Fruit fly (Drosophila melanogaster) whole organism, embryonic: ENCODE measurements around the gene Cyp4d14.
A peak's percentile ranks its signal among the peaks of the same experiment; 100 is the strongest.

Experiments used
- Abd-B ChIP-seq: fragments of 200-800 bp; sonication (Bioruptor generic); optimal IDR thresholded peaks from 2 replicates; lab custom pipeline; 2018; ENCODE audit warnings: missing biosample characterization, mild to moderate bottlenecking, missing genetic modification characterization, moderate library complexity
- Adf1 ChIP-seq: fragments of 200-800 bp; sonication (Bioruptor generic); IDR thresholded peaks from 2 replicates; pipeline ENCODE4 v1.3.6; 2022; ENCODE audit warnings: missing biosample characterization, missing genetic modification characterization
- Bgb ChIP-seq: fragments of 200-800 bp; sonication (Bioruptor generic); IDR thresholded peaks from 2 replicates; pipeline ENCODE4 v1.3.6; 2022; ENCODE audit warnings: missing biosample characterization, missing genetic modification characterization; ENCODE audit not compliant: partially characterized antibody
- CG10274 ChIP-seq: fragments of 200-800 bp; sonication (Bioruptor generic); optimal IDR thresholded peaks from 3 replicates; lab custom pipeline; 2017; ENCODE audit warnings: missing biosample characterization, mild to moderate bottlenecking, missing genetic modification characterization
- CG10321 ChIP-seq: fragments of 200-800 bp; sonication (Bioruptor generic); IDR thresholded peaks from 2 replicates; pipeline ENCODE4 v1.3.6; 2022; ENCODE audit warnings: missing biosample characterization, missing genetic modification characterization
- CG10959 ChIP-seq: fragments of 200-800 bp; sonication (Bioruptor generic); IDR thresholded peaks from 2 replicates; pipeline ENCODE4 v1.3.6; 2022; ENCODE audit warnings: missing biosample characterization, missing genetic modification characterization
- CG12299 ChIP-seq: fragments of 200-800 bp; sonication (Bioruptor generic); optimal IDR thresholded peaks from 2 replicates; lab custom pipeline; 2018; ENCODE audit warnings: missing biosample characterization, mild to moderate bottlenecking, missing genetic modification characterization
- CG12391 ChIP-seq: fragments of 200-800 bp; sonication (Bioruptor generic); optimal IDR thresholded peaks from 3 replicates; lab custom pipeline; 2018; ENCODE audit warnings: missing biosample characterization, mild to moderate bottlenecking, missing genetic modification characterization, moderate library complexity
- CG13287 ChIP-seq: fragments of 200-800 bp; sonication (Bioruptor generic); IDR thresholded peaks from 2 replicates; pipeline ENCODE4 v1.3.6; 2022; ENCODE audit warnings: missing biosample characterization, missing genetic modification characterization; ENCODE audit not compliant: partially characterized antibody
- CG14860 ChIP-seq: fragments of 200-800 bp; sonication (Bioruptor generic); IDR thresholded peaks from 3 replicates; pipeline ENCODE4 v1.3.6; 2022; ENCODE audit warnings: missing biosample characterization, missing genetic modification characterization; ENCODE audit not compliant: partially characterized antibody
- CG15269 ChIP-seq: fragments of 200-800 bp; sonication (Bioruptor generic); optimal IDR thresholded peaks from 2 replicates; lab custom pipeline; 2018; ENCODE audit warnings: missing biosample characterization, mild to moderate bottlenecking, missing genetic modification characterization, moderate library complexity
- CG15479 ChIP-seq: fragments of 200-800 bp; sonication (Bioruptor generic); optimal IDR thresholded peaks from 3 replicates; lab custom pipeline; 2019; ENCODE audit warnings: missing biosample characterization, mild to moderate bottlenecking, missing genetic modification characterization, moderate library complexity
- CG18011 ChIP-seq: fragments of 200-800 bp; sonication (Bioruptor generic); optimal IDR thresholded peaks from 2 replicates; lab custom pipeline; 2017; ENCODE audit warnings: missing biosample characterization, missing genetic modification characterization, mild to moderate bottlenecking, moderate library complexity, missing genotype
- CG18599 ChIP-seq: fragments of 200-800 bp; sonication (Bioruptor generic); optimal IDR thresholded peaks from 3 replicates; lab custom pipeline; 2017; ENCODE audit warnings: missing biosample characterization, missing genetic modification characterization, mild to moderate bottlenecking, moderate library complexity, missing genetic modification reagents
- CG2129 ChIP-seq: fragments of 200-800 bp; sonication (Bioruptor generic); IDR thresholded peaks from 2 replicates; pipeline ENCODE4 v1.3.6; 2022; ENCODE audit warnings: missing biosample characterization, missing genetic modification characterization; ENCODE audit not compliant: partially characterized antibody
- CG2889 ChIP-seq: fragments of 200-800 bp; sonication (Bioruptor generic); IDR thresholded peaks from 3 replicates; pipeline ENCODE4 v1.3.6; 2022; ENCODE audit warnings: missing biosample characterization, missing genetic modification characterization
- CG34422 ChIP-seq: fragments of 200-800 bp; sonication (Bioruptor generic); IDR thresholded peaks from 3 replicates; pipeline ENCODE4 v1.3.6; 2022; ENCODE audit warnings: missing biosample characterization, missing genetic modification characterization
- CG4360 ChIP-seq: fragments of 200-800 bp; sonication (Bioruptor generic); IDR thresholded peaks from 2 replicates; pipeline ENCODE4 v1.3.6; 2022; ENCODE audit warnings: missing biosample characterization, missing genetic modification characterization
- CG6689 ChIP-seq: fragments of 200-800 bp; sonication (Bioruptor generic); IDR thresholded peaks from 2 replicates; pipeline ENCODE4 v1.3.6; 2022; ENCODE audit warnings: missing biosample characterization, missing genetic modification characterization
- CG8359 ChIP-seq: fragments of 200-800 bp; sonication (Bioruptor generic); optimal IDR thresholded peaks from 2 replicates; lab custom pipeline; 2017; ENCODE audit warnings: missing biosample characterization, mild to moderate bottlenecking, missing genetic modification characterization, borderline replicate concordance
- CG8478 ChIP-seq: fragments of >200 bp; optimal IDR thresholded peaks from 2 replicates; lab custom pipeline; 2018
- CHES-1-like ChIP-seq: fragments of 200-800 bp; sonication (Bioruptor generic); optimal IDR thresholded peaks from 2 replicates; lab custom pipeline; 2016; ENCODE audit warnings: missing biosample characterization, missing genetic modification characterization
- Eip74EF ChIP-seq, 2 experiments: fragments of 200-800 bp in 1 of 2; fragments of >200 bp in 1 of 2; sonication (Bioruptor generic) in 1 of 2; optimal IDR thresholded peaks; 2 replicates each; lab custom pipeline; 2017 to 2019; ENCODE audit warnings: missing biosample characterization in 2 of 2, missing genetic modification characterization in 2 of 2, mild to moderate bottlenecking in 1 of 2, moderate library complexity in 1 of 2
- Elba2 ChIP-seq: fragments of 200-800 bp; sonication (Bioruptor generic); optimal IDR thresholded peaks from 3 replicates; lab custom pipeline; 2016; ENCODE audit warnings: missing biosample characterization, missing genetic modification characterization
- HHEX ChIP-seq: fragments of 200-800 bp; sonication (Bioruptor generic); optimal IDR thresholded peaks from 3 replicates; lab custom pipeline; 2017; ENCODE audit warnings: missing biosample characterization, mild to moderate bottlenecking, missing genetic modification characterization, missing genetic modification reagents
- HmgD ChIP-seq: fragments of 200-800 bp; sonication (Bioruptor generic); optimal IDR thresholded peaks from 3 replicates; lab custom pipeline; 2016; ENCODE audit warnings: missing biosample characterization, missing genetic modification characterization
- Hr78 ChIP-seq, 2 experiments: fragments of 200-800 bp in 1 of 2; fragments of >200 bp in 1 of 2; sonication (Bioruptor generic) in 1 of 2; optimal IDR thresholded peaks; 2 replicates each; lab custom pipeline; 2017 to 2019; ENCODE audit warnings: missing biosample characterization in 2 of 2, missing genetic modification characterization in 2 of 2, mild to moderate bottlenecking in 1 of 2, moderate library complexity in 1 of 2
- Lpt ChIP-seq: fragments of >200 bp; optimal IDR thresholded peaks from 2 replicates; lab custom pipeline; 2018; ENCODE audit warnings: missing biosample characterization, missing genetic modification characterization
- Max ChIP-seq: fragments of 200-800 bp; sonication (Bioruptor generic); optimal IDR thresholded peaks from 2 replicates; lab custom pipeline; 2016; ENCODE audit warnings: missing biosample characterization, mild to moderate bottlenecking, missing genetic modification characterization
- Meics ChIP-seq: fragments of 200-800 bp; sonication (Bioruptor generic); optimal IDR thresholded peaks from 2 replicates; lab custom pipeline; 2017; ENCODE audit warnings: missing biosample characterization, mild to moderate bottlenecking, missing genetic modification characterization
- Mrtf ChIP-seq: fragments of 200-800 bp; sonication (Bioruptor generic); IDR thresholded peaks from 3 replicates; pipeline ENCODE4 v1.3.6; 2022; ENCODE audit warnings: missing biosample characterization, missing genetic modification characterization
- PHDP ChIP-seq: fragments of 200-800 bp; sonication (Bioruptor generic); optimal IDR thresholded peaks from 3 replicates; lab custom pipeline; 2018; ENCODE audit warnings: missing biosample characterization, mild to moderate bottlenecking, missing genetic modification characterization, moderate library complexity
- Trl ChIP-seq, 3 experiments: fragments of >200 bp in 2 of 3; fragments of 200-800 bp in 1 of 3; sonication (Bioruptor generic) in 1 of 3; optimal IDR thresholded peaks; 2 replicates in 1 of 3; 3 replicates in 2 of 3; lab custom pipeline; 2016 to 2017; ENCODE audit warnings: missing biosample characterization in 1 of 3, missing genetic modification characterization in 1 of 3
- YL-1 ChIP-seq: fragments of 200-800 bp; sonication (Bioruptor generic); optimal IDR thresholded peaks from 3 replicates; lab custom pipeline; 2017; ENCODE audit warnings: missing biosample characterization, mild to moderate bottlenecking, missing genetic modification characterization
- bowl ChIP-seq: fragments of 200-800 bp; sonication (Bioruptor generic); IDR thresholded peaks from 2 replicates; pipeline ENCODE4 v1.3.6; 2022; ENCODE audit warnings: missing biosample characterization, missing genetic modification characterization
- chinmo ChIP-seq: fragments of 200-800 bp; sonication (Bioruptor generic); IDR thresholded peaks from 4 replicates; pipeline ENCODE4 v1.3.6; 2022; ENCODE audit warnings: missing biosample characterization, missing genetic modification characterization; ENCODE audit not compliant: partially characterized antibody
- ewg ChIP-seq: fragments of 200-800 bp; sonication (Bioruptor generic); optimal IDR thresholded peaks from 3 replicates; lab custom pipeline; 2017; ENCODE audit warnings: mild to moderate bottlenecking, missing biosample characterization, missing genetic modification reagents, missing genetic modification characterization
- fd3F ChIP-seq: fragments of 200-800 bp; sonication (Bioruptor generic); optimal IDR thresholded peaks from 2 replicates; lab custom pipeline; 2018; ENCODE audit warnings: missing biosample characterization, mild to moderate bottlenecking, missing genetic modification characterization, moderate library complexity
- hkb ChIP-seq, 2 experiments: fragments of 200-800 bp in 1 of 2; fragments of >200 bp in 1 of 2; sonication (Bioruptor generic) in 1 of 2; IDR thresholded peaks in 1 of 2; optimal IDR thresholded peaks in 1 of 2; 2 replicates each; pipeline versions ENCODE4 v1.3.6 to Lab custom; 2017 to 2022; ENCODE audit warnings: missing biosample characterization in 1 of 2, missing genetic modification characterization in 1 of 2
- maf-S ChIP-seq: fragments of 200-800 bp; sonication (Bioruptor generic); optimal IDR thresholded peaks from 2 replicates; lab custom pipeline; 2016; ENCODE audit warnings: missing biosample characterization, missing genetic modification characterization
- pan ChIP-seq, 4 experiments: fragments of >200 bp in 3 of 4; fragments of 200-800 bp in 1 of 4; sonication (Bioruptor generic) in 1 of 4; optimal IDR thresholded peaks in 3 of 4; IDR thresholded peaks in 1 of 4; 2 replicates each; pipeline versions ENCODE4 v1.3.6 to Lab custom; 2017 to 2022; ENCODE audit warnings: missing biosample characterization in 2 of 4, missing genetic modification characterization in 2 of 4, mixed read lengths in 1 of 4
- peb ChIP-seq: fragments of 200-800 bp; sonication (Bioruptor generic); IDR thresholded peaks from 2 replicates; pipeline ENCODE4 v1.3.6; 2022; ENCODE audit warnings: missing biosample characterization, missing genetic modification characterization
- sd ChIP-seq: fragments of 200-800 bp; sonication (Bioruptor generic); optimal IDR thresholded peaks from 3 replicates; lab custom pipeline; 2018; ENCODE audit warnings: missing biosample characterization, mild to moderate bottlenecking, missing genetic modification characterization, moderate library complexity
- slp2 ChIP-seq: fragments of 200-800 bp; sonication (Bioruptor generic); optimal IDR thresholded peaks from 2 replicates; lab custom pipeline; 2016; ENCODE audit warnings: missing biosample characterization, missing genetic modification characterization
- tx ChIP-seq: fragments of 200-800 bp; sonication (Bioruptor generic); optimal IDR thresholded peaks from 2 replicates; lab custom pipeline; 2016; ENCODE audit warnings: missing biosample characterization, missing genetic modification characterization
- wor ChIP-seq: fragments of 200-800 bp; sonication (Bioruptor generic); IDR thresholded peaks from 2 replicates; pipeline ENCODE4 v1.3.6; 2022; ENCODE audit warnings: missing biosample characterization, missing genetic modification characterization

Cyp4d14 gene

dm6 chrX:2157929-2158610 is 17.0 kb downstream of the Cyp4d14 start (continued):
- no peak for TF ChIP-seq Eip74EF (GFP tag; optimal IDR thresholded peaks at IDR 0.05; lab: Kevin White, UChicago)
- peak; percentile 48; the same call in 1 of the 4 replicates for TF ChIP-seq chinmo
- TF ChIP-seq CG18011 (GFP tag; lab: Kevin White, UChicago): no peak
- TF ChIP-seq Abd-B: peak; percentile 8
- no peak for TF ChIP-seq CG15269 (tag; lab: Kevin White, UChicago)
- no peak for TF ChIP-seq Mrtf
- TF ChIP-seq CG10321 (GFP tag; lab: Robert Waterston, UW): peak; percentile 93
- peak; percentile 23 for TF ChIP-seq YL-1 (GFP tag; lab: Kevin White, UChicago)
- no peak for TF ChIP-seq CG12299
- peak; percentile 36; the same call in 1 of the 3 replicates for TF ChIP-seq CG34422 (GFP tag; lab: Robert Waterston, UW)
- no peak for TF ChIP-seq CG13287 (GFP tag; lab: Robert Waterston, UW)
- peak; percentile 75 for TF ChIP-seq CG15479 (GFP tag; lab: Kevin White, UChicago)
- TF ChIP-seq bowl (GFP tag; lab: Robert Waterston, UW): no peak
- no peak for TF ChIP-seq peb (GFP tag; lab: Robert Waterston, UW)
- no peak for TF ChIP-seq tx (GFP tag; lab: Kevin White, UChicago)
- TF ChIP-seq hkb (optimal IDR thresholded peaks at IDR 0.05; lab: Kevin White, UChicago): peak; percentile 50
- no peak for TF ChIP-seq hkb (GFP tag; IDR thresholded peaks at IDR 0.05; lab: Robert Waterston, UW)
- TF ChIP-seq CG12391: no peak
- TF ChIP-seq wor (GFP tag; lab: Robert Waterston, UW): no peak
- TF ChIP-seq CG4360: peak; percentile 41
- TF ChIP-seq Bgb: no peak
- no peak for TF ChIP-seq CG10274
- TF ChIP-seq CG10959 (GFP tag; lab: Robert Waterston, UW): no peak
- TF ChIP-seq ewg (GFP tag; lab: Kevin White, UChicago): peak; percentile 0
- TF ChIP-seq CG14860 (GFP tag; lab: Robert Waterston, UW): no peak
- no peak for TF ChIP-seq pan (optimal IDR thresholded peaks at IDR 0.05; lab: Kevin White, UChicago)
- TF ChIP-seq pan (GFP tag; optimal IDR thresholded peaks at IDR 0.05 in 1 of 2, IDR thresholded peaks at IDR 0.05 in 1 of 2): no peak
- TF ChIP-seq Meics (GFP tag; lab: Kevin White, UChicago): no peak
- TF ChIP-seq Trl (optimal IDR thresholded peaks at IDR 0.05; lab: Kevin White, UChicago): peak in 1 of 2 experiments; percentile 20
- TF ChIP-seq Trl (GFP tag; optimal IDR thresholded peaks at IDR 0.05; lab: Kevin White, UChicago): no peak
- no peak for TF ChIP-seq CG6689 (GFP tag; lab: Robert Waterston, UW)
- no peak for TF ChIP-seq CG2889 (GFP tag; lab: Robert Waterston, UW)
- TF ChIP-seq Elba2 (GFP tag; lab: Kevin White, UChicago): peak; percentile 50
- no peak for TF ChIP-seq fd3F (GFP tag; lab: Kevin White, UChicago)
- TF ChIP-seq HHEX (GFP tag; lab: Kevin White, UChicago): no peak
- TF ChIP-seq Lpt: no peak
- no peak for TF ChIP-seq Hr78 (GFP tag; optimal IDR thresholded peaks at IDR 0.05; lab: Kevin White, UChicago)
- TF ChIP-seq PHDP: no peak
- peak; percentile 77 for TF ChIP-seq sd (tag; lab: Kevin White, UChicago)
- TF ChIP-seq Max (GFP tag; lab: Kevin White, UChicago): no peak
- peak; percentile 97 for TF ChIP-seq CG8478
- no peak for TF ChIP-seq CHES-1-like (GFP tag; lab: Kevin White, UChicago)
- TF ChIP-seq slp2 (GFP tag; lab: Kevin White, UChicago): no peak
- TF ChIP-seq CG8359 (GFP tag; lab: Kevin White, UChicago): no peak
- TF ChIP-seq CG18599 (GFP tag; lab: Kevin White, UChicago): no peak
- peak; percentile 24; the same call in 1 of the 2 replicates for TF ChIP-seq Adf1 (GFP tag; lab: Robert Waterston, UW)
- TF ChIP-seq maf-S (GFP tag; lab: Kevin White, UChicago): no peak
- TF ChIP-seq CG2129 (GFP tag; lab: Robert Waterston, UW): no peak
- TF ChIP-seq HmgD (GFP tag; lab: Kevin White, UChicago): peak; percentile 4
